Worm (Caenorhabditis elegans) whole organism, L4/young adult: ENCODE measurements around the gene gtf-2H5.

Experiments
- W03F9.2 ChIP-seq: fragments of 150-350 bp; optimal IDR thresholded peaks from 2 replicates; lab custom pipeline; 2014; ENCODE audit warnings: missing biosample characterization, missing genetic modification characterization
- dao-5 ChIP-seq: sonication (generic microtip); optimal IDR thresholded peaks from 2 replicates; lab custom pipeline; 2016; ENCODE audit warnings: missing genotype, missing genetic modification characterization, moderate library complexity, missing compliant biosample characterization
- him-1 ChIP-seq: sonication (generic microtip); optimal IDR thresholded peaks from 2 replicates; lab custom pipeline; 2016; ENCODE audit warnings: missing genotype, missing genetic modification reagents, missing genetic modification characterization, missing compliant biosample characterization

- TF ChIP-seq him-1 (tag; lab: Kevin White, UChicago) (no peak), W03F9.2 (tag; lab: Kevin White, UChicago) (no peak), dao-5 (tag; lab: Kevin White, UChicago) (no peak)
Measured at ce11 chrIII:558832-559231, 18.5 kb downstream of the gtf-2H5 start.
